Worm (Caenorhabditis elegans) whole organism, L2 larva: ENCODE results near the gene mrpl-4.

Source experiments
- ZK546.5 ChIP-seq: sonication (generic microtip); optimal IDR thresholded peaks from 2 replicates; lab custom pipeline; 2017; ENCODE audit warnings: missing biosample characterization, missing genetic modification characterization
- ama-1 ChIP-seq: fragments of 150-350 bp; optimal IDR thresholded peaks from 2 replicates; lab custom pipeline; 2018; ENCODE audit warnings: inconsistent platforms
- nhr-11 ChIP-seq: fragments of 150-350 bp; optimal IDR thresholded peaks from 2 replicates; lab custom pipeline; 2014; ENCODE audit warnings: missing biosample characterization, missing genetic modification characterization
- nhr-129 ChIP-seq: fragments of 150-350 bp; optimal IDR thresholded peaks from 2 replicates; lab custom pipeline; 2014; ENCODE audit warnings: missing biosample characterization, missing genetic modification characterization
- nhr-25 ChIP-seq: fragments of 150-350 bp; sonication (generic microtip); optimal IDR thresholded peaks from 3 replicates; lab custom pipeline; 2014; ENCODE audit warnings: missing biosample characterization, missing genetic modification characterization
- sma-3 ChIP-seq: sonication (generic microtip); optimal IDR thresholded peaks from 2 replicates; lab custom pipeline; 2016; ENCODE audit warnings: missing genetic modification reagents, missing genetic modification characterization, missing compliant biosample characterization
- snpc-4 ChIP-seq: fragments of 150-350 bp; optimal IDR thresholded peaks from 2 replicates; lab custom pipeline; 2014; ENCODE audit warnings: missing biosample characterization, missing genetic modification characterization
- ztf-11 ChIP-seq: sonication (generic microtip); optimal IDR thresholded peaks from 2 replicates; lab custom pipeline; 2017; ENCODE audit warnings: missing biosample characterization, missing genetic modification characterization
- ztf-4 ChIP-seq: fragments of 150-350 bp; optimal IDR thresholded peaks from 2 replicates; lab custom pipeline; 2014; ENCODE audit warnings: missing biosample characterization, missing genetic modification characterization

DNA sequence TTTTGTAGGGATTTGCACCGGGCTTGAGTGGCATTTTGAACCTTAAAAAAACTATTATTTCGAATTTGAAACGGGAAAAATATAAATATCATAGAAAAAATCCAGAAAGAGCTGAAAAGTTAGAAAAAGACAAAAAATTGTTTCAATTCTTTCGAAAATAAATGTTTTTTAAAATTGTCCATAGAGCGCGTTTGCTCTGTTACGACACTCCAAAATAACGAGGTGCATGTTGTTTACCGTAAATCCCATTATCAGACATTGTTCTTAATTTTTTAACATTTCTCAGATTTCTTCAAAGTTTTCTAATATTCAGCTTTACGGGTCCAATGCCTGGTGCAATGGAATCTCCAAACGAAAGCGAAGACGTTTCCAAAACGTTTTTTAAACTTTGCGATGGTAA, 5.0 kb upstream of the mrpl-4 start, which contains the start of the genes dnj-22 and natc-1:
- TF ChIP-seq nhr-11 (tag; lab: Kevin White, UChicago) (no peak), snpc-4 (peak; percentile 88), nhr-129 (peak; percentile 85), ama-1 (lab: Kevin White, UChicago) (no peak), ztf-4 (tag; lab: Kevin White, UChicago) (peak; percentile 42), nhr-25 (tag; lab: Kevin White, UChicago) (peak; percentile 76), ZK546.5 (tag; lab: Kevin White, UChicago) (no peak), ztf-11 (tag; lab: Kevin White, UChicago) (no peak), sma-3 (GFP tag; lab: Kevin White, UChicago) (peak; percentile 77)
